Fruit fly (Drosophila melanogaster) whole organism, adult: Measurements from ENCODE around the gene CG10311.

Source experiments
- Mnt ChIP-seq: fragments of 200-800 bp; sonication (Bioruptor generic); optimal IDR thresholded peaks from 2 replicates; lab custom pipeline; 2016; ENCODE audit warnings: missing biosample characterization, mild to moderate bottlenecking, missing genetic modification characterization
- cic ChIP-seq: fragments of 200-800 bp; sonication (Bioruptor generic); optimal IDR thresholded peaks from 2 replicates; lab custom pipeline; 2017; ENCODE audit warnings: missing biosample characterization, mild to moderate bottlenecking, missing genetic modification characterization, moderate library complexity
- cnc ChIP-seq, 2 experiments: fragments of >200 bp; optimal IDR thresholded peaks; 2 replicates each; lab custom pipeline; 2017
- toe ChIP-seq: fragments of 200-800 bp; sonication (Bioruptor generic); optimal IDR thresholded peaks from 2 replicates; lab custom pipeline; 2016; ENCODE audit warnings: missing biosample characterization, missing genetic modification characterization

DNA sequence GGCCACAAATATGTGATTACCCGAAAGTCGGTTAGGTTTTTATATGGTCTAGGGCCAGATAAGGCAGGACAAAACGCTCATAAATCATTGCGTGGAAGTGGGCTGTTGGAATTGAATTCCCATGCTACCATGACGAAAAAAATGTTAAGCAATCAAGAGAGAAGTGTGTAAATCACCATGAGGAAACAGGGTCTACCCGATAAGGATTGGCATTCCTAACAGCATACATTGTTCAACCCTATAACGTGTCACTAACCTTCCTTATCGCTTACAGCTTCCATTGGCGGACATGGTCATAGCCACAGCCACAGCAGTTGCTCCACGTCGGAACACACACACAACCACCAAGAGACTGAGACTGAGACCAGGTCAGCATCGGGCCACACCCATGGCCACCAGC, 48.8 kb downstream of the CG10311 start:
- TF ChIP-seq toe (no peak), Mnt (GFP tag; lab: Kevin White, UChicago) (no peak), cnc (optimal IDR thresholded peaks at IDR 0.05; lab: Kevin White, UChicago) (no peak), cic (GFP tag; lab: Kevin White, UChicago) (no peak)
